Worm (Caenorhabditis elegans) whole organism, L4 larva: ENCODE data around the gene H38K22.7.

Experiments
- F26F4.8 ChIP-seq: fragments of 200-800 bp; sonication (Bioruptor generic); conservative IDR thresholded peaks from 2 replicates; pipeline ENCODE4 v1.3.6; 2022; ENCODE audit warnings: missing genetic modification characterization, missing compliant biosample characterization
- F37D6.2 ChIP-seq: sonication (generic microtip); optimal IDR thresholded peaks from 2 replicates; lab custom pipeline; 2016; ENCODE audit warnings: mild to moderate bottlenecking, missing genetic modification characterization, missing compliant biosample characterization
- F44E2.7 ChIP-seq: fragments of 200-800 bp; sonication (Bioruptor generic); IDR thresholded peaks from 2 replicates; pipeline ENCODE4 v2.1.2; 2022; ENCODE audit warnings: missing genetic modification characterization, missing compliant biosample characterization
- F49E8.2 ChIP-seq: sonication (generic microtip); optimal IDR thresholded peaks from 2 replicates; lab custom pipeline; 2016; ENCODE audit warnings: missing compliant biosample characterization, mild to moderate bottlenecking, missing genetic modification characterization, borderline replicate concordance
- Y105C5A.15 ChIP-seq: fragments of 200-800 bp; sonication (Bioruptor generic); IDR thresholded peaks from 2 replicates; pipeline ENCODE4 v1.3.6; 2022; ENCODE audit warnings: missing genetic modification characterization, missing compliant biosample characterization
- ZK337.2 ChIP-seq: fragments of 200-800 bp; sonication (Bioruptor generic); IDR thresholded peaks from 2 replicates; pipeline ENCODE4 v1.3.6; 2022; ENCODE audit warnings: missing genetic modification reagents, missing genetic modification characterization, missing compliant biosample characterization
- attf-4 ChIP-seq: sonication (generic microtip); optimal IDR thresholded peaks from 3 replicates; lab custom pipeline; 2017; ENCODE audit warnings: missing biosample characterization, missing genetic modification characterization
- ceh-32 ChIP-seq: sonication (generic microtip); optimal IDR thresholded peaks from 2 replicates; lab custom pipeline; 2016; ENCODE audit warnings: mild to moderate bottlenecking, missing genetic modification characterization, missing compliant biosample characterization; ENCODE audit not compliant: poor library complexity
- ceh-62 ChIP-seq: sonication (generic microtip); optimal IDR thresholded peaks from 2 replicates; lab custom pipeline; 2017; ENCODE audit warnings: missing biosample characterization, missing genetic modification characterization
- ctbp-1 ChIP-seq: fragments of 200-800 bp; sonication (Bioruptor generic); IDR thresholded peaks from 2 replicates; pipeline ENCODE4 v1.3.6; 2022; ENCODE audit warnings: missing genetic modification reagents, missing genetic modification characterization, missing compliant biosample characterization
- dmd-6 ChIP-seq: fragments of 200-800 bp; sonication (Bioruptor generic); IDR thresholded peaks from 2 replicates; pipeline ENCODE4 v1.3.6; 2022; ENCODE audit warnings: missing genetic modification reagents, missing genetic modification characterization, missing compliant biosample characterization
- dmd-9 ChIP-seq: fragments of 200-800 bp; sonication (Bioruptor generic); IDR thresholded peaks from 2 replicates; pipeline ENCODE4 v1.3.6; 2022; ENCODE audit warnings: missing genetic modification reagents, missing genetic modification characterization, missing compliant biosample characterization
- dpl-1 ChIP-seq: fragments of 150-350 bp; optimal IDR thresholded peaks from 2 replicates; lab custom pipeline; 2014; ENCODE audit warnings: missing biosample characterization, missing genetic modification reagents, missing genetic modification characterization
- duxl-1 ChIP-seq: sonication (generic microtip); optimal IDR thresholded peaks from 2 replicates; lab custom pipeline; 2016; ENCODE audit warnings: mild to moderate bottlenecking, missing genetic modification characterization, moderate library complexity, missing compliant biosample characterization; ENCODE audit not compliant: poor library complexity
- dve-1 ChIP-seq: sonication (generic microtip); optimal IDR thresholded peaks from 2 replicates; lab custom pipeline; 2017; ENCODE audit warnings: antibody characterized with exemption, mild to moderate bottlenecking, missing genetic modification characterization, missing compliant biosample characterization; ENCODE audit not compliant: insufficient read depth
- egl-43 ChIP-seq: fragments of 200-800 bp; sonication (Bioruptor generic); IDR thresholded peaks from 2 replicates; pipeline ENCODE4 v1.3.6; 2022; ENCODE audit warnings: missing genetic modification reagents, missing genetic modification characterization, missing compliant biosample characterization
- fkh-10 ChIP-seq: fragments of 150-350 bp; optimal IDR thresholded peaks from 2 replicates; lab custom pipeline; 2014; ENCODE audit warnings: missing biosample characterization, missing genetic modification reagents, missing genetic modification characterization
- hif-1 ChIP-seq, 2 experiments: sonication (generic microtip); optimal IDR thresholded peaks; 2 replicates each; lab custom pipeline; 2016 to 2017; ENCODE audit warnings: missing compliant biosample characterization in 2 of 2, missing genetic modification characterization in 2 of 2, missing genetic modification reagents in 2 of 2, missing genotype in 2 of 2, mild to moderate bottlenecking in 1 of 2
- hlh-11 ChIP-seq: fragments of 200-800 bp; sonication (Bioruptor generic); optimal IDR thresholded peaks from 2 replicates; lab custom pipeline; 2018; ENCODE audit warnings: mild to moderate bottlenecking, missing genetic modification characterization, missing compliant biosample characterization
- hmg-1.1 ChIP-seq: fragments of 200-800 bp; sonication (Bioruptor generic); IDR thresholded peaks from 2 replicates; pipeline ENCODE4 v1.3.6; 2022; ENCODE audit warnings: missing genetic modification reagents, missing genetic modification characterization, missing compliant biosample characterization
- jun-1 ChIP-seq: fragments of 150-350 bp; optimal IDR thresholded peaks from 2 replicates; lab custom pipeline; 2014; ENCODE audit warnings: missing biosample characterization, missing genetic modification reagents, missing genetic modification characterization
- lim-7 ChIP-seq: fragments of 200-800 bp; sonication (Bioruptor generic); IDR thresholded peaks from 2 replicates; pipeline ENCODE4 v1.3.6; 2022; ENCODE audit warnings: missing genetic modification characterization, missing compliant biosample characterization
- lin-15B ChIP-seq: fragments of 150-350 bp; sonication (generic microtip); optimal IDR thresholded peaks from 3 replicates; lab custom pipeline; 2014; ENCODE audit warnings: missing biosample characterization, missing genetic modification characterization
- lin-38 ChIP-seq: fragments of 200-800 bp; sonication (Bioruptor generic); IDR thresholded peaks from 2 replicates; pipeline ENCODE4 v1.3.6; 2022; ENCODE audit warnings: missing genetic modification reagents, missing genetic modification characterization, missing compliant biosample characterization
- lin-39 ChIP-seq: fragments of 150-350 bp; optimal IDR thresholded peaks from 2 replicates; lab custom pipeline; 2014; ENCODE audit warnings: missing biosample characterization, missing genetic modification reagents, missing genetic modification characterization
- lsy-2 ChIP-seq, 2 experiments: fragments of 150-350 bp in 1 of 2; sonication (generic microtip) in 1 of 2; optimal IDR thresholded peaks; 2 replicates each; lab custom pipeline; 2014 to 2017; ENCODE audit warnings: missing biosample characterization in 2 of 2, missing genetic modification characterization in 2 of 2
- mdl-1 ChIP-seq, 2 experiments: fragments of 150-350 bp in 1 of 2; sonication (generic microtip) in 1 of 2; optimal IDR thresholded peaks; 2 replicates each; lab custom pipeline; 2014 to 2017; ENCODE audit warnings: missing biosample characterization in 2 of 2, missing genetic modification characterization in 2 of 2
- mep-1 ChIP-seq: fragments of 150-350 bp; sonication (generic microtip); optimal IDR thresholded peaks from 3 replicates; lab custom pipeline; 2014; ENCODE audit warnings: missing biosample characterization, missing genetic modification characterization
- mes-2 ChIP-seq: sonication (generic microtip); optimal IDR thresholded peaks from 2 replicates; lab custom pipeline; 2016; ENCODE audit warnings: missing genotype, mild to moderate bottlenecking, missing genetic modification characterization, missing compliant biosample characterization; ENCODE audit not compliant: poor library complexity, severe bottlenecking
- nhr-102 ChIP-seq: sonication (generic microtip); optimal IDR thresholded peaks from 2 replicates; lab custom pipeline; 2016; ENCODE audit warnings: mild to moderate bottlenecking, missing genetic modification characterization, moderate library complexity, missing compliant biosample characterization
- nhr-25 ChIP-seq: sonication (generic microtip); optimal IDR thresholded peaks from 2 replicates; lab custom pipeline; 2017; ENCODE audit warnings: missing genetic modification characterization, mild to moderate bottlenecking, missing compliant biosample characterization, antibody characterized with exemption, moderate library complexity, borderline replicate concordance; ENCODE audit not compliant: insufficient read depth
- nhr-6 ChIP-seq: fragments of 150-350 bp; optimal IDR thresholded peaks from 2 replicates; lab custom pipeline; 2014; ENCODE audit warnings: missing biosample characterization, missing genetic modification characterization
- pha-4 ChIP-seq, 2 experiments: fragments of 150-350 bp in 1 of 2; fragments of 200-800 bp in 1 of 2; sonication (Bioruptor generic) in 1 of 2; IDR thresholded peaks in 1 of 2; optimal IDR thresholded peaks in 1 of 2; 2 replicates each; pipeline versions ENCODE4 v1.3.6 to Lab custom; 2014 to 2022; ENCODE audit warnings: missing genetic modification characterization in 2 of 2, missing genetic modification reagents in 2 of 2, missing biosample characterization in 1 of 2, missing compliant biosample characterization in 1 of 2
- rbr-2 ChIP-seq: sonication (generic microtip); optimal IDR thresholded peaks from 2 replicates; lab custom pipeline; 2016; ENCODE audit warnings: missing genotype, missing genetic modification characterization, missing compliant biosample characterization
- sdz-12 ChIP-seq: fragments of 200-800 bp; sonication (Bioruptor generic); optimal IDR thresholded peaks from 2 replicates; lab custom pipeline; 2018; ENCODE audit warnings: mild to moderate bottlenecking, missing genetic modification characterization, missing compliant biosample characterization
- set-16 ChIP-seq: fragments of 200-800 bp; sonication (Bioruptor generic); IDR thresholded peaks from 2 replicates; pipeline ENCODE4 v1.3.6; 2022; ENCODE audit warnings: missing genetic modification reagents, missing genetic modification characterization, missing compliant biosample characterization
- spr-1 ChIP-seq: sonication (generic microtip); optimal IDR thresholded peaks from 2 replicates; lab custom pipeline; 2016; ENCODE audit warnings: mild to moderate bottlenecking, missing genetic modification characterization, missing compliant biosample characterization
- tag-97 ChIP-seq: fragments of 200-800 bp; sonication (Bioruptor generic); IDR thresholded peaks from 2 replicates; pipeline ENCODE4 v1.3.6; 2022; ENCODE audit warnings: missing genetic modification characterization, missing compliant biosample characterization
- unc-62 ChIP-seq, 3 experiments: fragments of 150-350 bp in 1 of 3; sonication (generic microtip); optimal IDR thresholded peaks in 2 of 3; peaks in 1 of 3; 1 replicate in 1 of 3; 2 replicates in 2 of 3; lab custom pipeline; 2014 to 2017; ENCODE audit warnings: missing biosample characterization in 3 of 3, missing genetic modification characterization in 3 of 3, missing genetic modification reagents in 3 of 3, missing genotype in 1 of 3
- zfp-2 ChIP-seq: sonication (generic microtip); optimal IDR thresholded peaks from 2 replicates; lab custom pipeline; 2016; ENCODE audit warnings: mild to moderate bottlenecking, missing genetic modification characterization, missing compliant biosample characterization
- zfp-3 ChIP-seq: fragments of 200-800 bp; sonication (Bioruptor generic); conservative IDR thresholded peaks from 2 replicates; pipeline ENCODE4 v1.3.6; 2022; ENCODE audit warnings: missing genetic modification reagents, missing genetic modification characterization, missing compliant biosample characterization
- zip-2 ChIP-seq: fragments of 150-350 bp; optimal IDR thresholded peaks from 2 replicates; lab custom pipeline; 2014; ENCODE audit warnings: missing biosample characterization, missing genetic modification characterization
- ztf-11 ChIP-seq: fragments of 150-350 bp; optimal IDR thresholded peaks from 2 replicates; lab custom pipeline; 2014; ENCODE audit warnings: missing biosample characterization, missing genetic modification characterization
- ztf-7 ChIP-seq: fragments of 150-350 bp; optimal IDR thresholded peaks from 2 replicates; lab custom pipeline; 2014; ENCODE audit warnings: missing biosample characterization, missing genetic modification characterization

H38K22.7 gene

DNA sequence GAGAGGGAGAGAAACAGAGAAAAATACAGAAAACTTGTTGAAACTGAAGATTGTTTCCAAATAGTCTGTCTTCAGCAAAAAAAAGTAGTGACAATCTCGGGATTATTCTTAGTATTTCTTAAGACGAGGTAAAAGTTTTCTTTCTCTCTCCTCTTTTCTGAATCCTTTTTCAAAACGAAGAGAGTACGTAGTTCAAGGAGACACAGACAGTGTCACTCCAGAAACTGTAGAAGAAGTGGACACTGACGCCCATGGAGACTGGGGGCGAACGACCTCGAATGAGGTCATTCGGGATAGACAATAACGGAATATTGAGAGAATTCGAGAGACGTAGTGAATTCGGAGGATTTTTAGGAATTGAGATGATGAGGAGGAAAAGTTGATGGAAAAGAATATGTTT, 9.5 kb downstream of the H38K22.7 start, which contains the start of gene gly-6 (continued):
- TF ChIP-seq lin-15B (no peak), tag-97 (GFP tag; lab: Robert Waterston, UW) (no peak)
- TF ChIP-seq, all 104 proteins: peak for 0

DNA sequence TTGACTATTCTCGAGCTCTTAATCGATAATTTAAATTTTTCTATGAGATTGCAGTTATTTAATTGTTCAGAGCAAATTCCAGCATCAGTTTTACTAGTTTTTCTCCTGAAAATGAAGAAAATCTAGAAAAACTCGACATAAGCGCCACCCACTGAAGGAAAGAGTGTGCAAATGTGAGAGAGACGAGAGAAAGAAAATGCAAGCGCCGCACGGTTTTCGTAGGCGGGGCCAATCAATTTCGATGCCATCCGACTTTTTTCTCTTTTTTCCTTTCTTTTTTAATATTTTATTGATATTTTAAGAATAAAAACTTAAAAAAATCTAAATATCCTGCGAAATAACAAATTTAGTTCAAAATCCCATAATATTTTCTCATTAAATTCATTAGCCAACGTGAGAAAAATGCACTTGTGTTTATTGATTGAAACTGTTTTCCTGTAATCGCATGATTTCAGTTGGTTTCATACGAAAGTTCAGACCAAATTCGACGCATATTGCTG, 11.1 kb downstream of the H38K22.7 start, which contains the start of gene cdk-12:
cdk-12 (plus strand) TSS at position 450 of the 500 bp plus-strand sequence.
- TF ChIP-seq attf-4 (no peak), nhr-25 (tag; lab: Kevin White, UChicago) (no peak), dmd-6 (no peak), F49E8.2 (tag; lab: Kevin White, UChicago) (no peak), rbr-2 (tag; lab: Kevin White, UChicago) (no peak), hmg-1.1 (GFP tag; lab: Robert Waterston, UW) (no peak), duxl-1 (tag; lab: Kevin White, UChicago) (no peak), F26F4.8 (GFP tag; lab: Robert Waterston, UW) (no peak), lin-15B (no peak), lin-39 (tag; lab: Kevin White, UChicago) (no peak), pha-4 (GFP tag; IDR thresholded peaks at IDR 0.05; lab: Robert Waterston, UW) (no peak), pha-4 (tag; optimal IDR thresholded peaks at IDR 0.05; lab: Kevin White, UChicago) (peak; percentile 12), nhr-6 (tag; lab: Kevin White, UChicago) (peak; percentile 15), mep-1 (tag; lab: Kevin White, UChicago) (peak; percentile 42), unc-62 (GFP tag; optimal IDR thresholded peaks at IDR 0.05 in 1 of 2; lab: Kevin White, UChicago) (peak in 1 of 2 experiments; percentile 41), unc-62 (tag; optimal IDR thresholded peaks at IDR 0.05; lab: Kevin White, UChicago) (no peak), mes-2 (tag; lab: Kevin White, UChicago) (peak; percentile 76), dpl-1 (GFP tag; lab: Kevin White, UChicago) (peak; percentile 45), zip-2 (tag; lab: Kevin White, UChicago) (no peak), F37D6.2 (no peak), hlh-11 (peak; percentile 32), zfp-2 (tag; lab: Kevin White, UChicago) (no peak), nhr-102 (tag; lab: Kevin White, UChicago) (no peak), lsy-2 (tag; optimal IDR thresholded peaks at IDR 0.05; lab: Kevin White, UChicago) (peak in 1 of 2 experiments; percentile 70), lin-38 (GFP tag; lab: Robert Waterston, UW) (0 out of 2 replicates have a peak, but pooled peaks have one; percentile 11), dve-1 (tag; lab: Kevin White, UChicago) (peak; percentile 49)

DNA sequence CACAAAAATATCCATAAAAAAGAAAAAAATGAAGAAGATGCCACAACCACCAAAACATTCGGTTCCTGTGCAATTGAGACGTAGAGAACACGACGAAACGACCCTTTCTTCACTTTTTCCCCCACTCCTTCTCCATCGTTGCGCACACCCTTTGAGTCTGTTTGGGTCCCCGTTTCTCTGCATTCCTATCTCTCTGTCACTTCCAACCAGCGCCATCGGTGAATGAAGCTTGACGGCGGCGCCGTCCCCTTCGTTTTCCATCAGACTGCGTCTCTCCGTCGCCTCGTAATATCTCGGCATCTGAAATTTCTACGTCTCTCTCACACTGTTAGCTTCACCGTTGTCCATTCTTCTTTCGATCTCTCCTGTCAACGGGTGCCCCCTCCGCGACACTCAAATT, 14.1 kb downstream of the H38K22.7 start:
- TF ChIP-seq ceh-62 (tag; lab: Kevin White, UChicago): no peak
- TF ChIP-seq tag-97 (GFP tag; lab: Robert Waterston, UW): no peak
- no peak for TF ChIP-seq dmd-9 (GFP tag; lab: Robert Waterston, UW)
- no peak for TF ChIP-seq ztf-7
- TF ChIP-seq set-16 (GFP tag; lab: Robert Waterston, UW): peak; percentile 42; the same call in 1 of the 2 replicates
- TF ChIP-seq nhr-6 (tag; lab: Kevin White, UChicago): no peak
- peak in 1 of 2 experiments; percentile 59 for TF ChIP-seq mdl-1 (tag; optimal IDR thresholded peaks at IDR 0.05; lab: Kevin White, UChicago)
- TF ChIP-seq ZK337.2 (GFP tag; lab: Robert Waterston, UW): no peak
- TF ChIP-seq lsy-2 (tag; optimal IDR thresholded peaks at IDR 0.05; lab: Kevin White, UChicago): peak; percentile 17 to 35
- no peak for TF ChIP-seq jun-1 (tag; lab: Kevin White, UChicago)
- TF ChIP-seq mes-2 (tag; lab: Kevin White, UChicago): peak; percentile 26
- TF ChIP-seq sdz-12 (GFP tag; lab: Kevin White, UChicago): no peak
- TF ChIP-seq ceh-32 (tag; lab: Kevin White, UChicago): no peak
- TF ChIP-seq Y105C5A.15 (GFP tag; lab: Robert Waterston, UW): no peak
- no peak for TF ChIP-seq mep-1 (tag; lab: Kevin White, UChicago)
- no peak for TF ChIP-seq ztf-11
- TF ChIP-seq F44E2.7 (GFP tag; lab: Robert Waterston, UW): no peak
- no peak for TF ChIP-seq zfp-3
- no peak for TF ChIP-seq dmd-6
- peak; percentile 6 for TF ChIP-seq fkh-10
- no peak for TF ChIP-seq lim-7 (GFP tag; lab: Robert Waterston, UW)
- TF ChIP-seq zip-2 (tag; lab: Kevin White, UChicago): no peak
- TF ChIP-seq ctbp-1: no peak
- TF ChIP-seq egl-43 (GFP tag; lab: Robert Waterston, UW): peak; percentile 51; the same call in 1 of the 2 replicates
- no peak for TF ChIP-seq spr-1 (tag; lab: Kevin White, UChicago)
- peak; percentile 0 for TF ChIP-seq hlh-11
- TF ChIP-seq hif-1 (tag; optimal IDR thresholded peaks at IDR 0.05; lab: Kevin White, UChicago): peak in 1 of 2 experiments; percentile 31
